Fruit fly (Drosophila melanogaster) whole organism, pupa: ENCODE measurements around the gene jvl.

ENCODE experiments used
- CG10348 ChIP-seq: fragments of 200-800 bp; sonication (Bioruptor generic); IDR thresholded peaks from 2 replicates; pipeline ENCODE4 v1.3.6; 2022; ENCODE audit warnings: missing biosample characterization, missing genetic modification characterization
- CG12605 ChIP-seq: fragments of 200-800 bp; sonication (Bioruptor generic); IDR thresholded peaks from 2 replicates; pipeline ENCODE4 v1.3.6; 2022; ENCODE audit warnings: missing biosample characterization, missing genetic modification characterization
- CG4496 ChIP-seq: fragments of 200-800 bp; sonication (Bioruptor generic); IDR thresholded peaks from 3 replicates; pipeline ENCODE4 v1.3.6; 2022; ENCODE audit warnings: missing biosample characterization, missing genetic modification characterization
- CG8159 ChIP-seq: fragments of 200-800 bp; sonication (Bioruptor generic); optimal IDR thresholded peaks from 3 replicates; lab custom pipeline; 2018; ENCODE audit warnings: missing biosample characterization, mild to moderate bottlenecking, missing genetic modification characterization, moderate library complexity
- CG8301 ChIP-seq: fragments of 200-800 bp; sonication (Bioruptor generic); optimal IDR thresholded peaks from 2 replicates; lab custom pipeline; 2018; ENCODE audit warnings: missing biosample characterization, mild to moderate bottlenecking, missing genetic modification characterization
- EcR ChIP-seq: fragments of 200-800 bp; sonication (Bioruptor generic); optimal IDR thresholded peaks from 3 replicates; lab custom pipeline; 2019; ENCODE audit warnings: missing biosample characterization, missing genetic modification characterization, mild to moderate bottlenecking, moderate library complexity, missing genetic modification reagents
- Pif1A ChIP-seq: fragments of 200-800 bp; sonication (Bioruptor generic); optimal IDR thresholded peaks from 3 replicates; lab custom pipeline; 2016; ENCODE audit warnings: missing biosample characterization, missing genetic modification characterization
- Pif1B ChIP-seq: fragments of 200-800 bp; sonication (Bioruptor generic); optimal IDR thresholded peaks from 3 replicates; lab custom pipeline; 2016; ENCODE audit warnings: missing biosample characterization, missing genetic modification characterization
- Snoo ChIP-seq: fragments of 200-800 bp; sonication (Bioruptor generic); optimal IDR thresholded peaks from 3 replicates; lab custom pipeline; 2017; ENCODE audit warnings: missing biosample characterization, mild to moderate bottlenecking, missing genetic modification characterization, inconsistent platforms

DNA sequence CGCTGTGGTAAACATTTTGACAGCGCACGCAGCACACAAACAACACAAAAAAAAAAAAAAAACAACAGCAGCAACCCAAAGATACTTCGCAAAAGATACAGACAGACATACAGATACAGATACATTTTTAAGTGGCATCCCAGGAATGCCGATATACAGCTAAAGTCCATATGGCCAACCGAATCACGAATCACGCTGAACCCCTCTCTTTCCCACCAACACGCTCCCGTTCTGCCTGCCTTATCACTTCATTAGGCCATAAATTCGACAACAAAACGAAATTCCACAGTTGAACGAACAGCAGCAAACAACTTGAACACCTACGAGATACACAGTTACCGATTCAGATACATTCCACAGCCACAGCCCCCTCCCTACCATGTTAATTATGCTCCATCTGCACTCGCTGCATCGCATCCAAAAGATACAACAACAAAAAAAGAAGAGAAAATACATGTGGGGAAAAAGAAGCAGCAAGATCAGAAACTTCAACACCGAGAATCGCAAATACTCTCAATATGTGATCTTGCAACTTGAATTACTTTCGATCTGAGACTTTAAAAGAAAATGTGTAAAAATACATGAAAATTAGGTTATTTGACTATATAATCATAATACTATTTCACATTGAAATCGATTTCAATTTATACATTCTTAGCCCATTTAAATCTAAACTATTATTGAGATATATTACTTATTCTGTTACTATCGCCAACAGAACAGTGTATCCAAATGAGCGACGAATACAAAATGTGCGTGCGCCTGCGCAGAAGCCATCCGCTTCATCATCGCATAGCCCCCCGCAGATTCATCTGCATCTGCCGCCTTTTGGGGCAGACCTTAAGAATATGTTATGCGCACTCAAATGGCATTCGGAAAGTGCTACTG is 24.9 kb upstream of the jvl start:
- TF ChIP-seq CG12605 (GFP tag; lab: Robert Waterston, UW) (no peak), EcR (GFP tag; lab: Kevin White, UChicago) (peak; percentile 28), CG8301 (tag; lab: Kevin White, UChicago) (peak; percentile 7), CG4496 (GFP tag; lab: Robert Waterston, UW) (0 out of 3 replicates have a peak, but pooled peaks have one; percentile 33), CG8159 (peak; percentile 53), Pif1A (GFP tag; lab: Kevin White, UChicago) (peak; percentile 48), CG10348 (GFP tag; lab: Robert Waterston, UW) (no peak), Snoo (tag; lab: Kevin White, UChicago) (no peak), Pif1B (GFP tag; lab: Kevin White, UChicago) (no peak)
